Fruit fly (Drosophila melanogaster): ENCODE data around the gene iPLA2-VIA.

The iPLA2-VIA gene

DNA sequence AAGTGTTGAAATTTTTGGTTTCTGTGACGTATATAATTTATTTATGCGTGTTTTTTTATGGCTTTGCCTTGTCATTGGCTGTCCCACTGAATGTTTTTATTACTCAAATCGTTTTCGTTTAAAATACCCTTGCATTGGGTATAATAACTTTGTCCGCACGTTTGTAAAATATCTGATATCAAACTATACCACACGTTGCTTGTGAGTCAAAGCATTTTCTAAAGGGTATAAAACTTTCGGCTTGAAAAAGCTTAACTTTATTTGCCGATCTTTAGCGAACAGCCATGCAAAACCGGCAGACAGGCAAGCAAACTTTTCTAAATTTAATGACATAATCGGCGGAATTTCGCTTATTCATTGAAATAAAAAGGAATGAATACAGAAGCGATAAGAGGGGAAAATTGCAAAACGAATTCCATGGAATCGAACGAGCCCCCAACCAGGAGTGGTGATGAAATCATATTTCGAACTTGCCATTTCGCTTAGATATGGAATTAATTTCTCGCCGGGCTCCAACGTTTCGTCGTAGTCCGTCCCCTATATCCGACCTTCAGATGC, 16.6 kb downstream of the iPLA2-VIA start:
- peak; percentile 4 for TF ChIP-seq CG9437 (GFP tag; optimal IDR thresholded peaks at IDR 0.05)
- TF ChIP-seq bab2 (GFP tag; optimal IDR thresholded peaks at IDR 0.05) = peak; percentile 54
- peak; percentile 53 for TF ChIP-seq Ada2b (GFP tag; IDR thresholded peaks at IDR 0.05)
- peak; percentile 42; the same call in 2 of the 3 replicates for TF ChIP-seq ase (GFP tag; IDR thresholded peaks at IDR 0.05)
- TF ChIP-seq NfI (GFP tag; optimal IDR thresholded peaks at IDR 0.05) = peak; percentile 51
- no peak for TF ChIP-seq cas (GFP tag; IDR thresholded peaks at IDR 0.05)
- peak; percentile 75 for TF ChIP-seq sd (tag; optimal IDR thresholded peaks at IDR 0.05)
- peak; percentile 15 for TF ChIP-seq CG6854 (GFP tag; optimal IDR thresholded peaks at IDR 0.05)
- TF ChIP-seq Blimp-1 (GFP tag; optimal IDR thresholded peaks at IDR 0.05) = peak; percentile 34
- no peak for TF ChIP-seq CG7556 (GFP tag; optimal IDR thresholded peaks at IDR 0.05)
- peak; percentile 23 for TF ChIP-seq shn (GFP tag; optimal IDR thresholded peaks at IDR 0.05)
- peak; percentile 35 for TF ChIP-seq bcd (GFP tag; optimal IDR thresholded peaks at IDR 0.05)
- peak; percentile 37; the same call in 1 of the 3 replicates for TF ChIP-seq H15 (GFP tag; IDR thresholded peaks at IDR 0.05)
- peak; percentile 41 for TF ChIP-seq CG8924 (tag; optimal IDR thresholded peaks at IDR 0.05)
- TF ChIP-seq Nf-YC (tag; optimal IDR thresholded peaks at IDR 0.05) = peak; percentile 39
- peak; percentile 21 for TF ChIP-seq Deaf1 (tag; optimal IDR thresholded peaks at IDR 0.05)
- peak; percentile 75 for TF ChIP-seq abd-A (tag; optimal IDR thresholded peaks at IDR 0.05)
- peak; percentile 37 for TF ChIP-seq HmgZ (tag; optimal IDR thresholded peaks at IDR 0.05)
- TF ChIP-seq CG8765 (GFP tag; IDR thresholded peaks at IDR 0.05) = no peak
- TF ChIP-seq schlank (tag; optimal IDR thresholded peaks at IDR 0.05) = peak; percentile 46
- peak; percentile 76 for TF ChIP-seq lab (GFP tag; optimal IDR thresholded peaks at IDR 0.05)
- no peak for TF ChIP-seq MESR4 (GFP tag; optimal IDR thresholded peaks at IDR 0.05)
- TF ChIP-seq tin (GFP tag; optimal IDR thresholded peaks at IDR 0.05) = peak; percentile 33
- TF ChIP-seq Nf-YB (GFP tag; optimal IDR thresholded peaks at IDR 0.05) = peak; percentile 12
- no peak for TF ChIP-seq amos (GFP tag; IDR thresholded peaks at IDR 0.05; ENCODE audit: partially characterized antibody)
- TF ChIP-seq CG30403 (GFP tag; optimal IDR thresholded peaks at IDR 0.05) = peak; percentile 46
- no peak for TF ChIP-seq twi (tag; optimal IDR thresholded peaks at IDR 0.05)
- TF ChIP-seq Hr3 (GFP tag; optimal IDR thresholded peaks at IDR 0.05) = peak; percentile 10
- peak; percentile 49 for TF ChIP-seq CG15514 (GFP tag; optimal IDR thresholded peaks at IDR 0.05)
- TF ChIP-seq pum (GFP tag; optimal IDR thresholded peaks at IDR 0.05) = peak; percentile 17
- TF ChIP-seq scrt (GFP tag; optimal IDR thresholded peaks at IDR 0.05) = peak; percentile 23
- TF ChIP-seq Awh (GFP tag; IDR thresholded peaks at IDR 0.05) = 0 out of 2 replicates have a peak, but pooled peaks have one; percentile 16
- TF ChIP-seq ci (GFP tag; IDR thresholded peaks at IDR 0.05) = peak; percentile 38; the same call in 1 of the 3 replicates
- TF ChIP-seq crc (GFP tag; optimal IDR thresholded peaks at IDR 0.05) = peak; percentile 34
- TF ChIP-seq CG7372 (GFP tag; IDR thresholded peaks at IDR 0.05) = peak; percentile 53; the same call in 1 of the 2 replicates
- peak; percentile 21 for TF ChIP-seq B-H2 (GFP tag; optimal IDR thresholded peaks at IDR 0.05)
- TF ChIP-seq CG14050 (GFP tag; IDR thresholded peaks at IDR 0.05) = no peak
- peak; percentile 38 for TF ChIP-seq HLH54F (GFP tag; optimal IDR thresholded peaks at IDR 0.05)
- peak; percentile 36 for TF ChIP-seq CrebB (tag; optimal IDR thresholded peaks at IDR 0.05)
- peak; percentile 21 for TF ChIP-seq her (GFP tag; optimal IDR thresholded peaks at IDR 0.05)
- TF ChIP-seq luna (GFP tag; optimal IDR thresholded peaks at IDR 0.05) = no peak
- peak; percentile 33 for TF ChIP-seq ERR (GFP tag; optimal IDR thresholded peaks at IDR 0.05)
- TF ChIP-seq ac (GFP tag; optimal IDR thresholded peaks at IDR 0.05) = no peak
- 0 out of 2 replicates have a peak, but pooled peaks have one; percentile 28 for TF ChIP-seq esg (GFP tag; conservative IDR thresholded peaks at IDR 0.05)
- no peak for TF ChIP-seq CG6654 (GFP tag; optimal IDR thresholded peaks at IDR 0.05)
- peak; percentile 17 for TF ChIP-seq az2 (GFP tag; optimal IDR thresholded peaks at IDR 0.05)
- TF ChIP-seq CG17385 (GFP tag; optimal IDR thresholded peaks at IDR 0.05) = peak; percentile 56
- peak; percentile 45 for TF ChIP-seq Sox102F (GFP tag; optimal IDR thresholded peaks at IDR 0.05)
- TF ChIP-seq CG2712 (tag; optimal IDR thresholded peaks at IDR 0.05) = peak; percentile 28
- peak; percentile 44 for TF ChIP-seq unpg (GFP tag; optimal IDR thresholded peaks at IDR 0.05)

Data from whole organism, embryonic.